Worm (Caenorhabditis elegans) whole organism, mixed stage, embryonic: ENCODE data around the gene Y49E10.25.

ENCODE experiments used
- M03D4.4 ChIP-seq: sonication (generic microtip); optimal IDR thresholded peaks from 2 replicates; lab custom pipeline; 2017; ENCODE audit warnings: mild to moderate bottlenecking, missing genetic modification characterization, missing compliant biosample characterization
- ces-1 ChIP-seq: fragments of 150-350 bp; optimal IDR thresholded peaks from 2 replicates; lab custom pipeline; 2014; ENCODE audit warnings: missing biosample characterization, missing genetic modification reagents, missing genetic modification characterization
- mep-1 ChIP-seq: fragments of 150-350 bp; optimal IDR thresholded peaks from 2 replicates; lab custom pipeline; 2017; ENCODE audit warnings: missing biosample characterization, missing genetic modification reagents, missing genetic modification characterization, inconsistent platforms
- mls-2 ChIP-seq: sonication (generic microtip); optimal IDR thresholded peaks from 2 replicates; lab custom pipeline; 2016; ENCODE audit warnings: mild to moderate bottlenecking, missing genetic modification characterization, moderate library complexity, missing compliant biosample characterization
- nhr-2 ChIP-seq: fragments of 150-350 bp; optimal IDR thresholded peaks from 2 replicates; lab custom pipeline; 2014; ENCODE audit warnings: missing biosample characterization, missing genetic modification characterization
- snpc-4 ChIP-seq: fragments of 150-350 bp; optimal IDR thresholded peaks from 2 replicates; lab custom pipeline; 2014; ENCODE audit warnings: missing biosample characterization, missing genetic modification characterization
- unc-62 ChIP-seq: fragments of 150-350 bp; optimal IDR thresholded peaks from 2 replicates; lab custom pipeline; 2014; ENCODE audit warnings: missing biosample characterization, missing genetic modification reagents, missing genetic modification characterization
- ztf-11 ChIP-seq: fragments of 150-350 bp; optimal IDR thresholded peaks from 2 replicates; lab custom pipeline; 2014; ENCODE audit warnings: missing biosample characterization, missing genetic modification characterization

- no peak for TF ChIP-seq mep-1 (tag; lab: Kevin White, UChicago)
- no peak for TF ChIP-seq ztf-11 (tag; lab: Kevin White, UChicago)
- TF ChIP-seq unc-62 (GFP tag; lab: Kevin White, UChicago), result no peak
- TF ChIP-seq mls-2 (tag; lab: Kevin White, UChicago), result no peak
- no peak for TF ChIP-seq M03D4.4
- TF ChIP-seq ces-1 (GFP tag; lab: Kevin White, UChicago), result no peak
- TF ChIP-seq snpc-4 (tag; lab: Kevin White, UChicago), result no peak
- TF ChIP-seq nhr-2 (tag; lab: Kevin White, UChicago), result no peak
Observed at ce11 chrIII:12533900-12534299, 42.0 kb upstream of the Y49E10.25 start.
